Fruit fly (Drosophila melanogaster) ovary, adult (tissue): Measurements from ENCODE around the gene CG2082.

ENCODE experiments used
- CG17801 ChIP-seq: fragments of 200-800 bp; optimal IDR thresholded peaks from 2 replicates; lab custom pipeline; 2019; ENCODE audit warnings: missing biosample characterization, mild to moderate bottlenecking, missing genetic modification characterization, moderate library complexity; ENCODE audit not compliant: partially characterized antibody

CG2082 gene

dm6 chr3R:5716755-5717309 lies 64.0 kb downstream of the CG2082 start, which contains the start of gene cas:
Gene cas (minus strand): TSS chr3R:5716805.
- TF ChIP-seq CG17801, result no peak
